Worm (Caenorhabditis elegans) whole organism, L4/young adult: Measurements from ENCODE around the gene R08D7.7.

Source experiments
- W03F9.2 ChIP-seq: fragments of 150-350 bp; optimal IDR thresholded peaks from 2 replicates; lab custom pipeline; 2014; ENCODE audit warnings: missing biosample characterization, missing genetic modification characterization
- dao-5 ChIP-seq: sonication (generic microtip); optimal IDR thresholded peaks from 2 replicates; lab custom pipeline; 2016; ENCODE audit warnings: missing genotype, missing genetic modification characterization, moderate library complexity, missing compliant biosample characterization
- him-1 ChIP-seq: sonication (generic microtip); optimal IDR thresholded peaks from 2 replicates; lab custom pipeline; 2016; ENCODE audit warnings: missing genotype, missing genetic modification reagents, missing genetic modification characterization, missing compliant biosample characterization

The R08D7.7 gene

DNA sequence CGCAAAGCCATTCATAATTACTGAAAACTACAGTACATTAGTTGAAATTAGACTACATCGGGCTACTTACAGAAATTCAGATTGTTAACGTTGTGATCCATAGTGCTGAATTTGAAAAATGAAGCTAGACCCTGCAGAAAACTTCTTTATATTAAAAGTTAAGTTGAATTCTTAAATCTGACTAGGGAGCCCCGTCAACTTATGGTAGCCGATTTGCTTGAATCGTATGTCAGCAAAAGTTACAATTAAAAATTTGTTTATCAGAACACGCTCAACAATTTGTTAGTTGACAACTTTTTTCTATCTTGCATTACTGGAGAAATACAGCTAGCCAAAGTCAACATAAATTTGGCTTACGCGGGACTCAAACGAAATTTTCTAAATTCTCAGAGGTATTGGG is 32.7 kb downstream of the R08D7.7 start, which contains the start of gene F59B2.14:
F59B2.14 (minus strand) TSS at position 101 of the 400 bp plus-strand sequence.
- no peak for TF ChIP-seq dao-5 (tag; lab: Kevin White, UChicago)
- no peak for TF ChIP-seq him-1 (tag; lab: Kevin White, UChicago)
- TF ChIP-seq W03F9.2, result no peak

ce11 chrIII:9023601-9024000 is 33.7 kb downstream of the R08D7.7 start:
- TF ChIP-seq dao-5 (tag; lab: Kevin White, UChicago) (no peak), him-1 (tag; lab: Kevin White, UChicago) (no peak), W03F9.2 (no peak)

ce11 chrIII:9026951-9027350 is 37.1 kb downstream of the R08D7.7 start, which contains the start of gene F59B2.13:
TSS of gene F59B2.13 (minus strand) at chrIII:9027051.
- TF ChIP-seq W03F9.2 (no peak), dao-5 (tag; lab: Kevin White, UChicago) (no peak), him-1 (tag; lab: Kevin White, UChicago) (no peak)

ce11 chrIII:9030818-9031217 is 41.0 kb downstream of the R08D7.7 start:
- TF ChIP-seq him-1 (tag; lab: Kevin White, UChicago) (no peak), dao-5 (tag; lab: Kevin White, UChicago) (no peak), W03F9.2 (no peak)

DNA sequence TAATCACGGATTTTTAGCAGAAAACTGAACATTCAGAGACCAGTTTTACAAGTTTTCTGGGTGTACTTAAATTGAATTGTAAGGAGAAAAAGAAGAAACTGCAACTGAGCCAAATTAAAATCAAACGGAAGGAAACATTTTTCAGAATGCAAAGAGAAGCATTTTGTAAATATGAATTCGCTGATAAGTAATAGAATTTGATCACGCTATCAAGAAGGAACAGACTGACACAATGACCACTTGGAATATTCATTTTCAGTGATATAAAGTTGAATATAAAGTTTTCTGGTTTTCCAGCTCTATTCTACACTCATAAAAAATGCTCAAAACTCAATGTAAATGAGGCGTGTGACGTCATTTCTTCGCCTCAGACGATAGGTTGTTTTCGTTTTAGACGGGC is 44.3 kb downstream of the R08D7.7 start:
- TF ChIP-seq W03F9.2, result no peak
- no peak for TF ChIP-seq him-1 (tag; lab: Kevin White, UChicago)
- TF ChIP-seq dao-5 (tag; lab: Kevin White, UChicago), result no peak

- TF ChIP-seq dao-5 (tag; lab: Kevin White, UChicago) (no peak), him-1 (tag; lab: Kevin White, UChicago) (no peak), W03F9.2 (no peak)
Observed at ce11 chrIII:9035037-9035436, 45.2 kb downstream of the R08D7.7 start.

DNA sequence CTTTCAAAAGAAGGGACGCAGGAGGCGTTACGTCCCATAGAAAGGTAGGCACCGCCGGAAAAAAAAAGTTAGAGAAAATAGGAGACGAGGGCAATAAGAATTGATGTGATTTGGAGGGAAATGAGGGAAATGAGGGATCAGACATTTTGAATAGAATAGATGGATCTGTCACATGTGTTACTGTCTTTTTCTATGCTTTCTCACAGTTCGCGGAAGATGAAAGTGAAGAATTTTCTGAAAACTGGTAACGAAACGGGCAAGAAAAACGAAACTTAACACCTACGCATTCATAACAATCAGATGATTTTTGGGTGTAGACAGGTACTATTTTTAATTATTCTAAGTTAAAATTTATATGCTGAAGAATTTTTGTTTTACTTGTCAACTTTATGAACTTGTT is 47.8 kb downstream of the R08D7.7 start, which contains the start of gene R107.9:
R107.9 (plus strand) TSS at position 301 of the 400 bp plus-strand sequence.
- TF ChIP-seq dao-5 (tag; lab: Kevin White, UChicago) (no peak), W03F9.2 (no peak), him-1 (tag; lab: Kevin White, UChicago) (no peak)

DNA sequence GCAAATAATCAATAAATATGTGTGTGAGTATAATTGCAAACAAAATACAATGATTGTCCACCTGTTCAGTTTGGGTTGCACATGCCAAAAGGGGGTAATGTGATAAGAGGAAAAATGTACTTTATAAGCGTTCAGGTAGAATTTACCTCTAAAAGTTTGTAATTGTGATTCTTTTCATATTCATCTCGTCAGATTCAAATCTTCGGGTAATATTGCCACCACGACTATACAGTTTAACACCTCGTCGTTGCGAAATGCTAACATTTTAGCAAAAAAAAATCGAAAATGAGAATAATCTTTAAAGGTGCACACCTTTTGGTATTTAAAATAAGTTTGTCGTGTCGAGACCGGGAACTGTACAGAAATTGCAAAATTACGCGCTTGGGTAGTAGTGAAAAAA is 53.3 kb downstream of the R08D7.7 start, which contains the start of gene nac-2:
nac-2 (minus strand) TSS at position 101 of the 400 bp plus-strand sequence.
- TF ChIP-seq dao-5 (tag; lab: Kevin White, UChicago) (no peak), him-1 (tag; lab: Kevin White, UChicago) (no peak), W03F9.2 (no peak)
